Worm (Caenorhabditis elegans) whole organism, mixed stage, embryonic: ENCODE data around the gene Y71H2AM.11.

Experiments used
- M03D4.4 ChIP-seq: sonication (generic microtip); optimal IDR thresholded peaks from 2 replicates; lab custom pipeline; 2017; ENCODE audit warnings: mild to moderate bottlenecking, missing genetic modification characterization, missing compliant biosample characterization
- bed-3 ChIP-seq: fragments of 200-800 bp; sonication (Bioruptor generic); optimal IDR thresholded peaks from 3 replicates; lab custom pipeline; 2018; ENCODE audit warnings: mild to moderate bottlenecking, missing genetic modification characterization, moderate library complexity, missing compliant biosample characterization
- blmp-1 ChIP-seq: fragments of 150-350 bp; optimal IDR thresholded peaks from 2 replicates; lab custom pipeline; 2014; ENCODE audit warnings: missing biosample characterization, missing genetic modification characterization
- ceh-39 ChIP-seq: fragments of 150-350 bp; optimal IDR thresholded peaks from 2 replicates; lab custom pipeline; 2014; ENCODE audit warnings: missing biosample characterization, missing genetic modification characterization
- ceh-43 ChIP-seq: fragments of 200-800 bp; sonication (Bioruptor generic); optimal IDR thresholded peaks from 2 replicates; lab custom pipeline; 2018; ENCODE audit warnings: mild to moderate bottlenecking, missing genetic modification characterization, moderate library complexity, missing compliant biosample characterization
- ceh-83 ChIP-seq: fragments of 200-800 bp; sonication (Bioruptor generic); optimal IDR thresholded peaks from 2 replicates; lab custom pipeline; 2018; ENCODE audit warnings: mild to moderate bottlenecking, missing genetic modification characterization, missing compliant biosample characterization
- ces-1 ChIP-seq: fragments of 150-350 bp; optimal IDR thresholded peaks from 2 replicates; lab custom pipeline; 2014; ENCODE audit warnings: missing biosample characterization, missing genetic modification reagents, missing genetic modification characterization
- cnd-1 ChIP-seq: fragments of 200-800 bp; sonication (Bioruptor generic); optimal IDR thresholded peaks from 2 replicates; lab custom pipeline; 2018; ENCODE audit warnings: mild to moderate bottlenecking, missing genetic modification characterization, missing compliant biosample characterization
- drap-1 ChIP-seq: fragments of 200-800 bp; sonication (Bioruptor generic); optimal IDR thresholded peaks from 3 replicates; lab custom pipeline; 2018; ENCODE audit warnings: mild to moderate bottlenecking, missing genetic modification characterization, missing compliant biosample characterization
- elt-1 ChIP-seq: sonication (generic microtip); optimal IDR thresholded peaks from 2 replicates; lab custom pipeline; 2017; ENCODE audit warnings: missing genetic modification characterization, mild to moderate bottlenecking, missing compliant biosample characterization, antibody characterized with exemption, moderate library complexity, borderline replicate concordance; ENCODE audit not compliant: insufficient read depth
- elt-3 ChIP-seq: fragments of 150-350 bp; optimal IDR thresholded peaks from 2 replicates; lab custom pipeline; 2014; ENCODE audit warnings: missing biosample characterization, missing genetic modification characterization
- flh-1 ChIP-seq: fragments of 200-800 bp; sonication (Bioruptor generic); optimal IDR thresholded peaks from 2 replicates; lab custom pipeline; 2018; ENCODE audit warnings: mild to moderate bottlenecking, missing genetic modification characterization, moderate library complexity, missing compliant biosample characterization
- ham-2 ChIP-seq: fragments of 200-800 bp; sonication (Bioruptor generic); optimal IDR thresholded peaks from 2 replicates; lab custom pipeline; 2018; ENCODE audit warnings: mild to moderate bottlenecking, missing genetic modification characterization, missing compliant biosample characterization
- hlh-1 ChIP-seq: fragments of 150-350 bp; optimal IDR thresholded peaks from 2 replicates; lab custom pipeline; 2014; ENCODE audit warnings: missing biosample characterization, missing genetic modification reagents, missing genetic modification characterization
- lin-13 ChIP-seq: fragments of 150-350 bp; optimal IDR thresholded peaks from 2 replicates; lab custom pipeline; 2014; ENCODE audit warnings: missing biosample characterization, missing genetic modification characterization
- lin-32 ChIP-seq: fragments of 200-800 bp; sonication (Bioruptor generic); optimal IDR thresholded peaks from 2 replicates; lab custom pipeline; 2018; ENCODE audit warnings: mild to moderate bottlenecking, missing genetic modification characterization, missing compliant biosample characterization
- lsy-2 ChIP-seq: fragments of 150-350 bp; optimal IDR thresholded peaks from 2 replicates; lab custom pipeline; 2014; ENCODE audit warnings: missing biosample characterization, missing genetic modification characterization
- mab-5 ChIP-seq: fragments of 150-350 bp; optimal IDR thresholded peaks from 2 replicates; lab custom pipeline; 2014; ENCODE audit warnings: missing biosample characterization, missing genetic modification characterization
- mep-1 ChIP-seq: fragments of 150-350 bp; optimal IDR thresholded peaks from 2 replicates; lab custom pipeline; 2017; ENCODE audit warnings: missing biosample characterization, missing genetic modification reagents, missing genetic modification characterization, inconsistent platforms
- mls-2 ChIP-seq: sonication (generic microtip); optimal IDR thresholded peaks from 2 replicates; lab custom pipeline; 2016; ENCODE audit warnings: mild to moderate bottlenecking, missing genetic modification characterization, moderate library complexity, missing compliant biosample characterization
- nhr-12 ChIP-seq: fragments of 150-350 bp; optimal IDR thresholded peaks from 2 replicates; lab custom pipeline; 2014; ENCODE audit warnings: missing biosample characterization, missing genetic modification characterization
- nhr-2 ChIP-seq: fragments of 150-350 bp; optimal IDR thresholded peaks from 2 replicates; lab custom pipeline; 2014; ENCODE audit warnings: missing biosample characterization, missing genetic modification characterization
- nhr-237 ChIP-seq: fragments of 150-350 bp; optimal IDR thresholded peaks from 2 replicates; lab custom pipeline; 2014; ENCODE audit warnings: missing biosample characterization, missing genetic modification characterization
- nhr-28 ChIP-seq: fragments of 150-350 bp; optimal IDR thresholded peaks from 2 replicates; lab custom pipeline; 2014; ENCODE audit warnings: missing biosample characterization, missing genetic modification characterization
- nhr-76 ChIP-seq: sonication (generic microtip); optimal IDR thresholded peaks from 2 replicates; lab custom pipeline; 2017; ENCODE audit warnings: missing biosample characterization, missing genetic modification characterization
- pha-4 ChIP-seq: fragments of 150-350 bp; optimal IDR thresholded peaks from 2 replicates; lab custom pipeline; 2018; ENCODE audit warnings: missing biosample characterization, missing genetic modification reagents, missing genetic modification characterization
- sem-2 ChIP-seq: fragments of 200-800 bp; sonication (Bioruptor generic); optimal IDR thresholded peaks from 2 replicates; lab custom pipeline; 2018; ENCODE audit warnings: mild to moderate bottlenecking, missing genetic modification characterization, missing compliant biosample characterization
- snpc-4 ChIP-seq: fragments of 150-350 bp; optimal IDR thresholded peaks from 2 replicates; lab custom pipeline; 2014; ENCODE audit warnings: missing biosample characterization, missing genetic modification characterization
- sptf-1 ChIP-seq: sonication (generic microtip); optimal IDR thresholded peaks from 2 replicates; lab custom pipeline; 2017; ENCODE audit warnings: mild to moderate bottlenecking, missing genetic modification characterization, moderate library complexity, missing compliant biosample characterization
- tbx-8 ChIP-seq: fragments of 200-800 bp; sonication (Bioruptor generic); optimal IDR thresholded peaks from 2 replicates; lab custom pipeline; 2018; ENCODE audit warnings: mild to moderate bottlenecking, missing genetic modification characterization, moderate library complexity, missing compliant biosample characterization
- unc-120 ChIP-seq: sonication (generic microtip); optimal IDR thresholded peaks from 2 replicates; lab custom pipeline; 2017; ENCODE audit warnings: missing genetic modification characterization, missing compliant biosample characterization; ENCODE audit not compliant: poor library complexity, severe bottlenecking
- unc-39 ChIP-seq: fragments of 150-350 bp; optimal IDR thresholded peaks from 2 replicates; lab custom pipeline; 2014; ENCODE audit warnings: missing biosample characterization, missing genetic modification characterization
- unc-62 ChIP-seq: fragments of 150-350 bp; optimal IDR thresholded peaks from 2 replicates; lab custom pipeline; 2014; ENCODE audit warnings: missing biosample characterization, missing genetic modification reagents, missing genetic modification characterization
- zip-8 ChIP-seq: fragments of 150-350 bp; optimal IDR thresholded peaks from 2 replicates; lab custom pipeline; 2014; ENCODE audit warnings: missing biosample characterization, missing genetic modification characterization
- ztf-11 ChIP-seq: fragments of 150-350 bp; optimal IDR thresholded peaks from 2 replicates; lab custom pipeline; 2014; ENCODE audit warnings: missing biosample characterization, missing genetic modification characterization

The Y71H2AM.11 gene

DNA sequence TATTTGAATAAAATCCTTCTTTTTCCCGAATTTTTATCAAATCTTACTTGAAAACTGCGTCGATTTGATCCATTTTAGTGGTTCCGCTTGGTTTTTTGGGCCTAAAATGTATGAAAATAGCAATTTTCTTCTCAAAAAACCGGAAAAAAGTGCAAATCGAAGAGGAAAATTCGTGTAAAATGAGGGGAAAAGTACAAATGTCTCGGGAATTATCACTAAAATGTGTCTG is at the start of gene Y71H2AM.11:
TSS of gene Y71H2AM.11 (minus strand) at position 101 of the 229 bp plus-strand sequence.
- TF ChIP-seq ceh-83 (GFP tag; lab: Kevin White, UChicago): no peak
- TF ChIP-seq sptf-1 (tag; lab: Kevin White, UChicago): no peak
- no peak for TF ChIP-seq mep-1
- TF ChIP-seq sem-2 (GFP tag; lab: Kevin White, UChicago): no peak
- TF ChIP-seq nhr-12: no peak
- TF ChIP-seq zip-8 (tag; lab: Kevin White, UChicago): no peak
- no peak for TF ChIP-seq elt-3 (tag; lab: Kevin White, UChicago)
- no peak for TF ChIP-seq mls-2 (tag; lab: Kevin White, UChicago)
- no peak for TF ChIP-seq nhr-76 (tag; lab: Kevin White, UChicago)
- no peak for TF ChIP-seq nhr-2 (tag; lab: Kevin White, UChicago)
- no peak for TF ChIP-seq nhr-28 (tag; lab: Kevin White, UChicago)
- TF ChIP-seq flh-1 (GFP tag; lab: Kevin White, UChicago): no peak
- TF ChIP-seq drap-1: no peak

DNA sequence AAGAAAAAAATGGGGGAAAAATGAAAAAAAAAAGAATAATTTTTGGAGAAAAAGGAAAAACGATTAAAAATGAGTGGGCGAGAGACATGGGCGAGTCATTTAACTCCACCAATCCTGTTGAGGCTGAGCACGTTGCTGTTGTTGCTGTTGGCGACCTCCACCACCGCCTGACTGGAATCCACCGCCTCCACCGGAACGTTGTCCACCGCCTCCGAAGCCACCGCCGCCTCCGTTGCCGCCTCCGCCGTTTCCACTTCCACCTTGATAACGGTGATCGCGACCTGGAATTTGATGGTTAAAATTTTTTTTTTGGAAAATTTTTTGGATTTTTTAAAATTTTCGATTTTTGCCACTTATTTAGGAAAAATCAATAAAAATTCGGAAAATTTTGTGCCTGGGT is 45.9 kb upstream of the Y71H2AM.11 start:
- no peak for TF ChIP-seq hlh-1 (tag; lab: Kevin White, UChicago)
- TF ChIP-seq ces-1 (GFP tag; lab: Kevin White, UChicago): no peak
- TF ChIP-seq tbx-8: no peak
- TF ChIP-seq unc-120 (tag; lab: Kevin White, UChicago): no peak
- no peak for TF ChIP-seq lin-32 (GFP tag; lab: Kevin White, UChicago)
- no peak for TF ChIP-seq ztf-11
- no peak for TF ChIP-seq sem-2 (GFP tag; lab: Kevin White, UChicago)
- TF ChIP-seq unc-39: no peak
- TF ChIP-seq lin-13 (tag; lab: Kevin White, UChicago): no peak
- TF ChIP-seq nhr-76 (tag; lab: Kevin White, UChicago): no peak
- TF ChIP-seq lsy-2 (tag; lab: Kevin White, UChicago): no peak

DNA sequence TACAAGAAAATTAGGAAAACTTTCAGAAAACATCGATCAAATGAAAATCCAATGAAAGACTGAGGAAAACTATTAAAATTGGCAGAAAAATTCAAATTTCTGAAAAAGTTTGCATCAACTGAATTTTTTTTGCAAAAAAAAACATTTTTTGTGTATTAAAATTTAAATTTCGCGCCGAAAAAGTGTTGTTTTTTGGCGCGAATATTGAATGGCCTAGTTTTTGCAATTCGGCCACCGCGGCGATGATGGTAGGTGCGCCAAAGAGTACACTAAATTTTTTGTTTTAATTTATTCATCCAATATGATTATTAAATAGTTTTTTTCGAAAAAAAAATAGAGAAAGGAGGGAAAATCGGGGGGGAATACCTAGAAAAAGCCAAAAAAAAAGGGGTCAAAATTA is 44.2 kb upstream of the Y71H2AM.11 start:
- no peak for TF ChIP-seq sptf-1 (tag; lab: Kevin White, UChicago)
- no peak for TF ChIP-seq nhr-2 (tag; lab: Kevin White, UChicago)
- TF ChIP-seq ceh-43 (GFP tag; lab: Kevin White, UChicago): no peak
- TF ChIP-seq mep-1: no peak
- TF ChIP-seq flh-1 (GFP tag; lab: Kevin White, UChicago): no peak
- no peak for TF ChIP-seq zip-8 (tag; lab: Kevin White, UChicago)
- TF ChIP-seq elt-1: no peak
- no peak for TF ChIP-seq nhr-76 (tag; lab: Kevin White, UChicago)

DNA sequence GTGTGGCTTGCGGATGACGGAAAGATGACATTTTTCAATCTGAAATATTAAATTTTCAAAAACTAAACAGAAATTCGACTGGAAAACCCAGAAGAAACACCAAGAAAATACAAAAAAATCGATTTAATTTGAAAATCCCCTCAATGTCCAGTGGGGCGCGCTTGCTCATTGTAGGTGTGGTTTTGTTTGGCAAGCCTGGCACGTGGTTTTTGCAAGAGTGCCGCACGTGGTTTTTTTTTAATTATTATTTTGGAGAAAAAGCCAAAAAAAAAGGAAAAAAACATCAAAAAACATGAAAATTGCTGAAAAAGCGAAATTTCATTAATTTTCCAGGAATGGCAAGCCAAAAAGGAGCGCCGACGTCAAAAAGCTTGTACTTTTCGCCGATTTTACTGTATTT is 43.7 kb upstream of the Y71H2AM.11 start, which contains the start of gene swsn-3:
TSS of gene swsn-3 (minus strand) at position 45 of the 400 bp plus-strand sequence.
- TF ChIP-seq nhr-237 (tag; lab: Kevin White, UChicago) (peak; percentile 94), mep-1 (peak; percentile 93), zip-8 (tag; lab: Kevin White, UChicago) (no peak), elt-3 (tag; lab: Kevin White, UChicago) (peak; percentile 38), ces-1 (GFP tag; lab: Kevin White, UChicago) (peak; percentile 88), mls-2 (tag; lab: Kevin White, UChicago) (peak; percentile 93), lsy-2 (tag; lab: Kevin White, UChicago) (peak; percentile 84), elt-1 (peak; percentile 22), blmp-1 (tag; lab: Kevin White, UChicago) (peak; percentile 9), nhr-12 (peak; percentile 60), flh-1 (GFP tag; lab: Kevin White, UChicago) (peak; percentile 61), ceh-43 (GFP tag; lab: Kevin White, UChicago) (peak; percentile 95), sptf-1 (tag; lab: Kevin White, UChicago) (peak; percentile 92), snpc-4 (tag; lab: Kevin White, UChicago) (no peak), drap-1 (peak; percentile 76), mab-5 (tag; lab: Kevin White, UChicago) (peak; percentile 80), ham-2 (peak; percentile 63), tbx-8 (peak; percentile 79), M03D4.4 (tag; lab: Kevin White, UChicago) (peak; percentile 89), pha-4 (tag; lab: Kevin White, UChicago) (peak; percentile 79), ceh-39 (tag; lab: Kevin White, UChicago) (peak; percentile 90), sem-2 (GFP tag; lab: Kevin White, UChicago) (peak; percentile 58), unc-120 (tag; lab: Kevin White, UChicago) (peak; percentile 88), unc-62 (peak; percentile 46), ceh-83 (GFP tag; lab: Kevin White, UChicago) (peak; percentile 88), nhr-2 (tag; lab: Kevin White, UChicago) (peak; percentile 36), cnd-1 (tag; lab: Kevin White, UChicago) (peak; percentile 59), unc-39 (peak; percentile 64), lin-13 (tag; lab: Kevin White, UChicago) (peak; percentile 90), ztf-11 (peak; percentile 88), hlh-1 (tag; lab: Kevin White, UChicago) (peak; percentile 78), lin-32 (GFP tag; lab: Kevin White, UChicago) (no peak), bed-3 (GFP tag; lab: Kevin White, UChicago) (peak; percentile 68), nhr-28 (tag; lab: Kevin White, UChicago) (peak; percentile 39), nhr-76 (tag; lab: Kevin White, UChicago) (peak; percentile 56)
